Worm (Caenorhabditis elegans) whole organism, young adult: Measurements from ENCODE around the gene nlp-18.

Experiments used
- B0019.2 ChIP-seq: fragments of 200-800 bp; sonication (Bioruptor generic); conservative IDR thresholded peaks from 2 replicates; pipeline ENCODE4 v1.3.6; 2022; ENCODE audit warnings: missing genetic modification reagents, missing genetic modification characterization, missing compliant biosample characterization
- C17E4.6 ChIP-seq: fragments of 200-800 bp; sonication (Bioruptor generic); IDR thresholded peaks from 2 replicates; pipeline ENCODE4 v1.3.6; 2022; ENCODE audit warnings: missing genetic modification reagents, missing genetic modification characterization, missing compliant biosample characterization
- F23B12.7 ChIP-seq: sonication (generic microtip); optimal IDR thresholded peaks from 2 replicates; lab custom pipeline; 2017; ENCODE audit warnings: missing genetic modification characterization, mild to moderate bottlenecking, missing compliant biosample characterization, antibody characterized with exemption, moderate library complexity; ENCODE audit not compliant: insufficient read depth
- F37B4.10 ChIP-seq: fragments of 200-800 bp; sonication (Bioruptor generic); IDR thresholded peaks from 2 replicates; pipeline ENCODE4 v1.3.6; 2022; ENCODE audit warnings: missing genetic modification characterization, missing compliant biosample characterization
- Y53G8AR.9 ChIP-seq: fragments of 200-800 bp; sonication (Bioruptor generic); conservative IDR thresholded peaks from 2 replicates; pipeline ENCODE4 v1.3.6; 2022; ENCODE audit warnings: missing genetic modification reagents, missing genetic modification characterization, missing compliant biosample characterization
- Y56A3A.18 ChIP-seq: fragments of 200-800 bp; sonication (Bioruptor generic); IDR thresholded peaks from 2 replicates; pipeline ENCODE4 v1.3.6; 2022; ENCODE audit warnings: missing genetic modification reagents, missing genetic modification characterization, missing compliant biosample characterization
- Y79H2A.3 ChIP-seq: fragments of 200-800 bp; sonication (Bioruptor generic); conservative IDR thresholded peaks from 2 replicates; pipeline ENCODE4 v1.3.6; 2022; ENCODE audit warnings: missing genetic modification reagents, missing genetic modification characterization, missing compliant biosample characterization
- akir-1 ChIP-seq: fragments of 200-800 bp; sonication (Bioruptor generic); optimal IDR thresholded peaks from 2 replicates; lab custom pipeline; 2018; ENCODE audit warnings: mild to moderate bottlenecking, missing genetic modification characterization, moderate library complexity, missing compliant biosample characterization
- ama-1 ChIP-seq, 3 experiments: fragments of 150-350 bp in 1 of 3; sonication (generic microtip) in 2 of 3; optimal IDR thresholded peaks; 2 replicates each; lab custom pipeline; 2014 to 2018; ENCODE audit warnings: missing biosample characterization in 2 of 3, missing genetic modification characterization in 2 of 3, missing genetic modification reagents in 2 of 3
- atf-7 ChIP-seq: sonication (generic microtip); optimal IDR thresholded peaks from 2 replicates; lab custom pipeline; 2017; ENCODE audit warnings: mild to moderate bottlenecking, missing genetic modification characterization, missing compliant biosample characterization
- attf-5 ChIP-seq: fragments of 200-800 bp; sonication (Bioruptor generic); optimal IDR thresholded peaks from 2 replicates; lab custom pipeline; 2018; ENCODE audit warnings: mild to moderate bottlenecking, missing genetic modification characterization, missing compliant biosample characterization
- attf-6 ChIP-seq: fragments of 200-800 bp; sonication (Bioruptor generic); IDR thresholded peaks from 2 replicates; pipeline ENCODE4 v1.3.6; 2022; ENCODE audit warnings: missing genetic modification reagents, missing genetic modification characterization, missing compliant biosample characterization
- cebp-1 ChIP-seq, 2 experiments: fragments of 200-800 bp in 1 of 2; sonication (Bioruptor generic) in 1 of 2; sonication (generic microtip) in 1 of 2; IDR thresholded peaks in 1 of 2; optimal IDR thresholded peaks in 1 of 2; 2 replicates each; pipeline versions ENCODE4 v1.3.6 to Lab custom; 2017 to 2022; ENCODE audit warnings: missing compliant biosample characterization in 2 of 2, missing genetic modification characterization in 2 of 2, mild to moderate bottlenecking in 1 of 2, missing genetic modification reagents in 1 of 2, moderate library complexity in 1 of 2
- cebp-2 ChIP-seq: fragments of 200-800 bp; sonication (Bioruptor generic); IDR thresholded peaks from 2 replicates; pipeline ENCODE4 v1.3.6; 2022; ENCODE audit warnings: missing genetic modification characterization, missing compliant biosample characterization
- ceh-91 ChIP-seq: fragments of 200-800 bp; sonication (Bioruptor generic); IDR thresholded peaks from 2 replicates; pipeline ENCODE4 v1.3.6; 2022; ENCODE audit warnings: missing genetic modification reagents, missing genetic modification characterization, missing compliant biosample characterization
- die-1 ChIP-seq: sonication (generic microtip); optimal IDR thresholded peaks from 2 replicates; lab custom pipeline; 2016; ENCODE audit warnings: missing genotype, mild to moderate bottlenecking, missing genetic modification characterization, missing compliant biosample characterization
- dpl-1 ChIP-seq: fragments of 150-350 bp; optimal IDR thresholded peaks from 2 replicates; lab custom pipeline; 2014; ENCODE audit warnings: missing biosample characterization, missing genetic modification reagents, missing genetic modification characterization
- efl-1 ChIP-seq: fragments of 150-350 bp; optimal IDR thresholded peaks from 2 replicates; lab custom pipeline; 2014; ENCODE audit warnings: missing biosample characterization, missing genetic modification reagents, missing genetic modification characterization
- egl-18 ChIP-seq: fragments of 200-800 bp; sonication (Bioruptor generic); IDR thresholded peaks from 2 replicates; pipeline ENCODE4 v1.3.6; 2022; ENCODE audit warnings: missing genetic modification reagents, missing genetic modification characterization, missing compliant biosample characterization
- fkh-3 ChIP-seq: sonication (generic microtip); optimal IDR thresholded peaks from 2 replicates; lab custom pipeline; 2016; ENCODE audit warnings: mild to moderate bottlenecking, missing genetic modification characterization, missing compliant biosample characterization
- gei-17 ChIP-seq: fragments of 200-800 bp; sonication (Bioruptor generic); optimal IDR thresholded peaks from 2 replicates; lab custom pipeline; 2018; ENCODE audit warnings: mild to moderate bottlenecking, missing genetic modification characterization, missing compliant biosample characterization
- lin-35 ChIP-seq, 3 experiments: fragments of 150-350 bp in 2 of 3; sonication (generic microtip) in 1 of 3; optimal IDR thresholded peaks; 2 replicates each; lab custom pipeline; 2014 to 2018; ENCODE audit warnings: missing biosample characterization in 3 of 3, missing genetic modification characterization in 3 of 3, missing genetic modification reagents in 3 of 3
- lin-54 ChIP-seq: fragments of 200-800 bp; sonication (Bioruptor generic); optimal IDR thresholded peaks from 2 replicates; lab custom pipeline; 2018; ENCODE audit warnings: mild to moderate bottlenecking, missing genetic modification characterization, missing compliant biosample characterization
- lsl-1 ChIP-seq: fragments of 200-800 bp; sonication (Bioruptor generic); optimal IDR thresholded peaks from 2 replicates; lab custom pipeline; 2018; ENCODE audit warnings: mild to moderate bottlenecking, missing genetic modification characterization, moderate library complexity, missing compliant biosample characterization
- nfya-1 ChIP-seq: sonication (generic microtip); optimal IDR thresholded peaks from 2 replicates; lab custom pipeline; 2017; ENCODE audit warnings: antibody characterized with exemption, missing compliant biosample characterization, missing genetic modification characterization, borderline replicate concordance; ENCODE audit not compliant: insufficient read depth
- pha-4 ChIP-seq: fragments of 150-350 bp; sonication (generic microtip); optimal IDR thresholded peaks from 2 replicates; lab custom pipeline; 2014; ENCODE audit warnings: missing biosample characterization, missing genetic modification reagents, missing genetic modification characterization
- repo-1 ChIP-seq: sonication (generic microtip); optimal IDR thresholded peaks from 2 replicates; lab custom pipeline; 2017; ENCODE audit warnings: mild to moderate bottlenecking, missing genetic modification characterization, missing compliant biosample characterization
- sdz-38 ChIP-seq: sonication (generic microtip); optimal IDR thresholded peaks from 2 replicates; lab custom pipeline; 2016; ENCODE audit warnings: missing genotype, missing genetic modification characterization, missing compliant biosample characterization
- snpc-1.1 ChIP-seq: sonication (generic microtip); optimal IDR thresholded peaks from 2 replicates; lab custom pipeline; 2017; ENCODE audit warnings: missing genetic modification characterization, mild to moderate bottlenecking, missing compliant biosample characterization, antibody characterized with exemption, moderate library complexity, missing genotype, missing genetic modification reagents; ENCODE audit not compliant: insufficient read depth
- somi-1 ChIP-seq: fragments of 200-800 bp; sonication (Bioruptor generic); optimal IDR thresholded peaks from 2 replicates; lab custom pipeline; 2018; ENCODE audit warnings: mild to moderate bottlenecking, missing genetic modification characterization, missing compliant biosample characterization
- tbx-9 ChIP-seq: sonication (generic microtip); optimal IDR thresholded peaks from 2 replicates; lab custom pipeline; 2016; ENCODE audit warnings: borderline replicate concordance, missing genetic modification characterization, inconsistent platforms, missing compliant biosample characterization
- ztf-22 ChIP-seq: fragments of 200-800 bp; sonication (Bioruptor generic); optimal IDR thresholded peaks from 2 replicates; lab custom pipeline; 2018; ENCODE audit warnings: mild to moderate bottlenecking, missing genetic modification characterization, moderate library complexity, missing compliant biosample characterization
- ztf-28 ChIP-seq: fragments of 200-800 bp; sonication (Bioruptor generic); IDR thresholded peaks from 2 replicates; pipeline ENCODE4 v1.3.6; 2022; ENCODE audit warnings: missing genetic modification reagents, missing genetic modification characterization, missing compliant biosample characterization

Gene nlp-18

ce11 chrII:10993607-10994229 is 36.5 kb downstream of the nlp-18 start:
- TF ChIP-seq dpl-1 (GFP tag; lab: Kevin White, UChicago) (no peak), sdz-38 (tag; lab: Kevin White, UChicago) (no peak), ceh-91 (GFP tag; lab: Robert Waterston, UW) (no peak), B0019.2 (GFP tag; lab: Robert Waterston, UW) (no peak), efl-1 (GFP tag; lab: Kevin White, UChicago) (no peak), ztf-22 (GFP tag; lab: Kevin White, UChicago) (no peak), somi-1 (no peak), repo-1 (tag; lab: Kevin White, UChicago) (no peak)

- TF ChIP-seq tbx-9 (tag; lab: Kevin White, UChicago), result no peak
- no peak for TF ChIP-seq ceh-91 (GFP tag; lab: Robert Waterston, UW)
- no peak for TF ChIP-seq atf-7
- no peak for TF ChIP-seq attf-6 (GFP tag; lab: Robert Waterston, UW)
- no peak for TF ChIP-seq nfya-1
- TF ChIP-seq lin-54 (GFP tag; lab: Kevin White, UChicago), result no peak
- no peak for TF ChIP-seq ztf-28
- no peak for TF ChIP-seq die-1 (tag; lab: Kevin White, UChicago)
- no peak for TF ChIP-seq lin-35 (GFP tag; optimal IDR thresholded peaks at IDR 0.05; lab: Kevin White, UChicago)
- TF ChIP-seq C17E4.6 (GFP tag; lab: Robert Waterston, UW), result no peak
- no peak for TF ChIP-seq cebp-2 (GFP tag; lab: Robert Waterston, UW)
Observed at ce11 chrII:10990592-10990991, 39.6 kb downstream of the nlp-18 start.

ce11 chrII:10989180-10989579 is 41.0 kb downstream of the nlp-18 start:
- TF ChIP-seq akir-1 (GFP tag; lab: Kevin White, UChicago) (no peak), Y53G8AR.9 (GFP tag; lab: Robert Waterston, UW) (no peak), cebp-1 (GFP tag; IDR thresholded peaks at IDR 0.05; lab: Robert Waterston, UW) (no peak), cebp-1 (tag; optimal IDR thresholded peaks at IDR 0.05; lab: Kevin White, UChicago) (no peak), F23B12.7 (tag; lab: Kevin White, UChicago) (no peak), B0019.2 (GFP tag; lab: Robert Waterston, UW) (no peak), gei-17 (GFP tag; lab: Kevin White, UChicago) (no peak), snpc-1.1 (tag; lab: Kevin White, UChicago) (no peak), ztf-28 (no peak)

- no peak for TF ChIP-seq egl-18 (GFP tag; lab: Robert Waterston, UW)
- no peak for TF ChIP-seq ama-1 (optimal IDR thresholded peaks at IDR 0.05; lab: Kevin White, UChicago)
- no peak for TF ChIP-seq ama-1 (GFP tag; optimal IDR thresholded peaks at IDR 0.05; lab: Kevin White, UChicago)
- TF ChIP-seq lsl-1, result no peak
- TF ChIP-seq attf-6 (GFP tag; lab: Robert Waterston, UW), result no peak
- TF ChIP-seq Y56A3A.18 (GFP tag; lab: Robert Waterston, UW), result no peak
- TF ChIP-seq attf-5 (GFP tag; lab: Kevin White, UChicago), result no peak
- TF ChIP-seq cebp-2 (GFP tag; lab: Robert Waterston, UW), result no peak
- TF ChIP-seq Y79H2A.3 (GFP tag; lab: Robert Waterston, UW), result no peak
- TF ChIP-seq fkh-3 (tag; lab: Kevin White, UChicago), result no peak
- TF ChIP-seq pha-4 (tag; lab: Kevin White, UChicago), result no peak
- TF ChIP-seq lin-35 (GFP tag; optimal IDR thresholded peaks at IDR 0.05; lab: Kevin White, UChicago), result no peak
- TF ChIP-seq F37B4.10 (GFP tag; lab: Robert Waterston, UW), result no peak
- TF ChIP-seq repo-1 (tag; lab: Kevin White, UChicago), result no peak
Observed at ce11 chrII:10988575-10988974, 41.6 kb downstream of the nlp-18 start.
